Worm (Caenorhabditis elegans): ENCODE measurements around the gene sax-2.

sax-2 gene

ce11 chrIII:5159505-5159904 lies 50.0 kb downstream of the sax-2 start, which contains the start of gene T10F2.5:
Gene T10F2.5, minus strand, starts transcription at chrIII:5159605.
- TF ChIP-seq unc-62 (GFP tag; optimal IDR thresholded peaks at IDR 0.05): no peak

ce11 chrIII:5160803-5161202 lies 51.3 kb downstream of the sax-2 start:
- no peak for TF ChIP-seq unc-62 (GFP tag; optimal IDR thresholded peaks at IDR 0.05)

DNA sequence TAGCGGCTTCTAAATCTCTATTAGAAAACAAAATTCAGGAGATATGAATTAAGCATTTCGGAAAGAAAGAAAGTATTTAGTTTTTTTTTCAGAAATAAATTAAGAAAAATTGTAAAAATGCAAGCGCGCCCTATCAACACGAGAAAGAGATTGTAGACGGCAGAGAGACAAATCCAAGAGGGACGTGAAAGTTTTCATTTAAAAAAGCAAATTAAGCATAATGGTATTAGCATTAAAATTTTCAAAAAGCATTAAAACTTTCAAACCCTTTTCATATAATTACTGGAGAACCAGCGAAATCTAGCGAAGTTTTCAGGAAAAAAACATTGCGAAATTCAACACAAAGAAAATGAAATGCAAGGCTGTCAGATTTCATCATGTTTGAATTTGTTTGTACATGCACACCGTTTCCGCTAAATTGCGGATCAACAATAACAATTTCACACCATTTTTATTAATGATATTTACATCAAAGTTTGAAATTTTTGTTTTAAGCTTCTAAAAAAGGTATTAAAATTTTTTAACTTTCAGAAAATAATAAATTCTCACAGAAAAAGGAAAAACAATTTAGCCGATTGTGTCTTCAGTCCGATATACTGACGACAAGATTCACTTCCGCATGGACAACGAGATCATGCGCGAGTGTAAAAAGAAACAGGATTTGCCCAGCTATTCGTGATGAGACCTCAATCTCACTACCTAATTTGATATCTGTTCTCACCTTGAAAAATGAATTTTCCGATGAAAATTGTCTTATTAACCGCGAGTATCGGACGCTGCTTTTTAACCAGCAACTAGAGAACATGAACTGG lies 53.5 kb downstream of the sax-2 start, which contains the start of gene gars-1:
gars-1 (minus strand) TSS at position 808 of the 812 bp plus-strand sequence.
- TF ChIP-seq unc-62 (GFP tag; optimal IDR thresholded peaks at IDR 0.05): no peak

- TF ChIP-seq unc-62 (GFP tag; optimal IDR thresholded peaks at IDR 0.05): no peak
Observed at ce11 chrIII:5165211-5165610, 55.7 kb downstream of the sax-2 start, which contains the start of gene T10F2.2. Gene T10F2.2, minus strand, starts transcription at chrIII:5165311.

DNA sequence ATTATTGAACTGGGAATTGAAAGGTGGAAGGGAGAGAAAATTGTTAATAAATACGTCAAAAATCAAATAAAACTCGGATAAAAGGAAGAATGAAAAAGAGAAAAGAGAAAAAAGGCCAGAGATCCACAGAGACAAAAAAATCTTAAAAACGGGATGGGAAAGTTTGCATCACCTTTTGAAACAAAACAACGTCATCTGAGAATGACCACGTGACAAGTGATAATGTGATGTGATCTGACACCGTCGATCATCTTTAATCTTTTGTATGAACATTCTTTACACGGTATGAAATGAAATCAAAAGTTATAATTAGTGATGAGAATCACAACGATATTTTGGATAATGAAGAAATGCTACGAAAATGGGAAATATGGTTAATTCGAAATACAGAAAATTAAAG lies 56.2 kb downstream of the sax-2 start:
- TF ChIP-seq unc-62 (GFP tag; optimal IDR thresholded peaks at IDR 0.05): no peak

- TF ChIP-seq unc-62 (GFP tag; optimal IDR thresholded peaks at IDR 0.05): no peak
Observed at ce11 chrIII:5169699-5170098, 60.2 kb downstream of the sax-2 start, which contains the start of gene ulp-1. Gene ulp-1, minus strand, starts transcription at chrIII:5169799.

ce11 chrIII:5171945-5172344 lies 62.4 kb downstream of the sax-2 start, which contains the start of gene prp-19:
Gene prp-19, minus strand, starts transcription at chrIII:5172045.
- TF ChIP-seq unc-62 (GFP tag; optimal IDR thresholded peaks at IDR 0.05): no peak

DNA sequence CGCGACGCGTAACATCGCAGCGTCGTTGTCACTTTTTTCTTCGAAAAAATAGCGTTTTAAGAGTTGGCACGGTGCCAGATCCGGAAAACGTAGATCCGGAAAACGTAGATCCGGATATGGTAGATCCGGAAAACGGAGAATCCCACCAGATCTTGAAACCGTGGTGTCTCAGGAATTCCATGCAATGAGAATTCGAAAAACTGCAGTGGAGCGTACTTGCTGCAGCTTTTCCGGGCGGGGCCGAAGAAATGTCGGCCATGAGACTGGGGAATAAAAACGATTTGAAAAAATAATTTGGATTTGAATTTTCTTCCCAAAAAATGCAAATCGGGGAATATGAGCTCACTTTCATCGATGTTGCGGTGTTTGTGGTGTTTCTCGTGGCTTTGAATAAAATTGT lies 63.0 kb downstream of the sax-2 start, which contains the start of gene K10D2.5:
K10D2.5 (plus strand) TSS at position 251 of the 400 bp plus-strand sequence.
- TF ChIP-seq unc-62 (GFP tag; optimal IDR thresholded peaks at IDR 0.05): no peak

- TF ChIP-seq unc-62 (GFP tag; optimal IDR thresholded peaks at IDR 0.05): no peak
Observed at ce11 chrIII:5173139-5173538, 63.6 kb downstream of the sax-2 start, which contains the start of gene emb-1. Gene emb-1, plus strand, starts transcription at chrIII:5173439.

DNA sequence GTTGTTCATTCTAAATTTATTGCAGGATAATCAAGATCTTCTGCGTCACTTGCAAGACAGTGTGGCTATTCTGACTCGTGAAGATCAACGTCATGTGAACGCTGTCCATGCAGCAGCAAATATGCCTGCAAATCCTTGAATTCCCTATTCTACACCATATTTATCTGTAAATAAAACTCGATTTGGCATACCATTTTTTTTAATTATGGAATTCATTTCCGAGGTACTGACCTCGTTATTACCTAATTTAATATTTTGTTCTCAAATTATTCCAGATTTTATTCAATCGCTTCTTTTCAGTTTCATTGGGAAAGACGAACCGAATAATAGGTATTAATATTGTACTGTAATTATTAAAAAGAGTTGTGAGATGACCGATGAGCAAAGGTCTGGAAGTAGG lies 64.1 kb downstream of the sax-2 start, which contains the start of gene cid-1:
cid-1 (plus strand) TSS at position 301 of the 400 bp plus-strand sequence.
- no peak for TF ChIP-seq unc-62 (GFP tag; optimal IDR thresholded peaks at IDR 0.05)

ce11 chrIII:5179166-5179565 lies 69.7 kb downstream of the sax-2 start:
- TF ChIP-seq unc-62 (GFP tag; optimal IDR thresholded peaks at IDR 0.05): no peak
